Fruit fly (Drosophila melanogaster) whole organism: ENCODE data around the gene Sbat.

ENCODE experiments used
- CG8478 ChIP-seq: fragments of >200 bp; optimal IDR thresholded peaks from 2 replicates; lab custom pipeline; 2018; ENCODE audit warnings: inconsistent platforms
- Dll ChIP-seq: fragments of >200 bp; optimal IDR thresholded peaks from 2 replicates; lab custom pipeline; 2017
- EcR ChIP-seq, 2 experiments: fragments of >200 bp; optimal IDR thresholded peaks; 2 replicates each; lab custom pipeline; 2017; ENCODE audit warnings: missing biosample characterization in 2 of 2, missing genetic modification characterization in 2 of 2, missing genetic modification reagents in 2 of 2
- psq ChIP-seq: fragments of >200 bp; optimal IDR thresholded peaks from 2 replicates; lab custom pipeline; 2017

DNA sequence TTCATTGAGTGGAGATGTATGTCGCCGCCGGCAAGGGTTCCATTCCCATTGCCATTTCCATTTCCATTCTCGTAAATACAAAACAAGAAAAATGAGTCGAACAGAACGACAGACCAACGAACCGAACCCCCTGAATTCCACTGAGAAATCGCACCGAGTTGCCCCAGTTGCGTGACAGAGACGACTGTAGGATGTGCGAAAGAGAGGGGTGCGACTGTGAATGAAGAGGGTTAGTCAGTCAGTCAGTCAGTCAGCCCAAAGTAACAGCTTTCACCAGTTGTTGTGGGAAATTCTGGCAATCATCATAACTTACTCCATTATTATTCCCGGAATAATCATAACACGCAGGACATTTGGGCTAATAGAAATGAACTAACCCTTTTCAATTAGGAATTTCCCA, 20.1 kb downstream of the Sbat start:
- TF ChIP-seq psq (lab: Kevin White, UChicago) (no peak), CG8478 (lab: Kevin White, UChicago) (no peak), Dll (no peak), EcR (GFP tag; optimal IDR thresholded peaks at IDR 0.05; lab: Kevin White, UChicago) (no peak)
